Worm (Caenorhabditis elegans) whole organism, late embryonic: ENCODE results near the gene F28E10.1.

Experiments used
- F13H6.1 ChIP-seq: sonication (generic microtip); optimal IDR thresholded peaks from 2 replicates; lab custom pipeline; 2016; ENCODE audit warnings: missing genetic modification characterization, missing compliant biosample characterization
- K09A11.1 ChIP-seq: sonication (generic microtip); optimal IDR thresholded peaks from 2 replicates; lab custom pipeline; 2017; ENCODE audit warnings: antibody characterized with exemption, mild to moderate bottlenecking, missing genetic modification characterization, missing compliant biosample characterization; ENCODE audit not compliant: insufficient read depth
- Y22D7AL.16 ChIP-seq: sonication (generic microtip); optimal IDR thresholded peaks from 2 replicates; lab custom pipeline; 2016; ENCODE audit warnings: missing genetic modification characterization, missing compliant biosample characterization
- ceh-30 ChIP-seq: fragments of 150-350 bp; optimal IDR thresholded peaks from 2 replicates; lab custom pipeline; 2014; ENCODE audit warnings: missing biosample characterization, missing genetic modification characterization
- ceh-45 ChIP-seq: fragments of 200-800 bp; sonication (Bioruptor generic); IDR thresholded peaks from 2 replicates; pipeline ENCODE4 v1.3.6; 2022; ENCODE audit warnings: missing genetic modification reagents, missing genetic modification characterization, missing compliant biosample characterization
- ceh-48 ChIP-seq: sonication (generic microtip); optimal IDR thresholded peaks from 2 replicates; lab custom pipeline; 2016; ENCODE audit warnings: missing genetic modification characterization, inconsistent platforms, missing compliant biosample characterization
- ceh-6 ChIP-seq: fragments of 200-800 bp; sonication (Bioruptor generic); optimal IDR thresholded peaks from 2 replicates; lab custom pipeline; 2018; ENCODE audit warnings: mild to moderate bottlenecking, missing genetic modification characterization, missing compliant biosample characterization
- che-1 ChIP-seq: sonication (generic microtip); optimal IDR thresholded peaks from 2 replicates; lab custom pipeline; 2016; ENCODE audit warnings: mild to moderate bottlenecking, missing genetic modification characterization, missing compliant biosample characterization
- dve-1 ChIP-seq: sonication (generic microtip); optimal IDR thresholded peaks from 2 replicates; lab custom pipeline; 2017; ENCODE audit warnings: antibody characterized with exemption, mild to moderate bottlenecking, missing genetic modification characterization, missing compliant biosample characterization
- elt-2 ChIP-seq: sonication (generic microtip); optimal IDR thresholded peaks from 2 replicates; lab custom pipeline; 2016; ENCODE audit warnings: missing genetic modification reagents, missing genetic modification characterization, missing compliant biosample characterization
- ets-4 ChIP-seq: sonication (generic microtip); optimal IDR thresholded peaks from 2 replicates; lab custom pipeline; 2016; ENCODE audit warnings: missing genetic modification characterization, missing compliant biosample characterization
- fkh-10 ChIP-seq: fragments of 150-350 bp; optimal IDR thresholded peaks from 2 replicates; lab custom pipeline; 2014; ENCODE audit warnings: missing biosample characterization, missing genetic modification reagents, missing genetic modification characterization
- gmeb-2 ChIP-seq: sonication (generic microtip); optimal IDR thresholded peaks from 2 replicates; lab custom pipeline; 2016; ENCODE audit warnings: missing genetic modification characterization, inconsistent platforms, missing compliant biosample characterization
- hlh-13 ChIP-seq: fragments of 200-800 bp; sonication (Bioruptor generic); optimal IDR thresholded peaks from 2 replicates; lab custom pipeline; 2018; ENCODE audit warnings: mild to moderate bottlenecking, missing genetic modification characterization, missing compliant biosample characterization
- hlh-15 ChIP-seq: sonication (generic microtip); optimal IDR thresholded peaks from 2 replicates; lab custom pipeline; 2016; ENCODE audit warnings: missing genetic modification characterization, missing compliant biosample characterization
- hlh-30 ChIP-seq: sonication (generic microtip); optimal IDR thresholded peaks from 2 replicates; lab custom pipeline; 2017; ENCODE audit warnings: antibody characterized with exemption, missing genetic modification characterization, missing compliant biosample characterization; ENCODE audit not compliant: insufficient read depth
- lim-6 ChIP-seq: sonication (generic microtip); optimal IDR thresholded peaks from 2 replicates; lab custom pipeline; 2016; ENCODE audit warnings: missing genetic modification characterization, missing compliant biosample characterization
- lin-11 ChIP-seq: fragments of 200-800 bp; sonication (Bioruptor generic); optimal IDR thresholded peaks from 2 replicates; lab custom pipeline; 2018; ENCODE audit warnings: mild to moderate bottlenecking, missing genetic modification characterization, missing compliant biosample characterization
- nfya-1 ChIP-seq: sonication (generic microtip); optimal IDR thresholded peaks from 2 replicates; lab custom pipeline; 2017; ENCODE audit warnings: missing genetic modification characterization, mild to moderate bottlenecking, missing compliant biosample characterization, antibody characterized with exemption, moderate library complexity
- nhr-232 ChIP-seq: sonication (generic microtip); optimal IDR thresholded peaks from 2 replicates; lab custom pipeline; 2016; ENCODE audit warnings: missing genetic modification characterization, missing compliant biosample characterization
- odd-2 ChIP-seq: sonication (generic microtip); optimal IDR thresholded peaks from 2 replicates; lab custom pipeline; 2017; ENCODE audit warnings: antibody characterized with exemption, mild to moderate bottlenecking, missing genetic modification characterization, missing compliant biosample characterization
- pag-3 ChIP-seq: sonication (generic microtip); optimal IDR thresholded peaks from 2 replicates; lab custom pipeline; 2016; ENCODE audit warnings: missing compliant biosample characterization, missing genetic modification characterization, borderline replicate concordance
- pat-9 ChIP-seq: fragments of 200-800 bp; sonication (Bioruptor generic); optimal IDR thresholded peaks from 2 replicates; lab custom pipeline; 2018; ENCODE audit warnings: mild to moderate bottlenecking, missing genetic modification characterization, moderate library complexity, missing compliant biosample characterization
- pha-2 ChIP-seq: sonication (generic microtip); optimal IDR thresholded peaks from 2 replicates; lab custom pipeline; 2017; ENCODE audit warnings: mild to moderate bottlenecking, missing genetic modification characterization, missing compliant biosample characterization
- pha-4 ChIP-seq: fragments of 150-350 bp; optimal IDR thresholded peaks from 2 replicates; lab custom pipeline; 2018; ENCODE audit warnings: missing biosample characterization, missing genetic modification reagents, missing genetic modification characterization
- pqm-1 ChIP-seq: sonication (generic microtip); optimal IDR thresholded peaks from 2 replicates; lab custom pipeline; 2016; ENCODE audit warnings: missing genetic modification characterization, missing compliant biosample characterization
- pros-1 ChIP-seq: fragments of 150-350 bp; optimal IDR thresholded peaks from 2 replicates; lab custom pipeline; 2014; ENCODE audit warnings: missing biosample characterization, missing genetic modification reagents, missing genetic modification characterization
- ref-2 ChIP-seq: sonication (generic microtip); optimal IDR thresholded peaks from 2 replicates; lab custom pipeline; 2016; ENCODE audit warnings: missing genetic modification characterization, missing compliant biosample characterization
- sdc-2 ChIP-seq: sonication (generic microtip); optimal IDR thresholded peaks from 2 replicates; lab custom pipeline; 2016; ENCODE audit warnings: missing genotype, missing genetic modification characterization, missing compliant biosample characterization
- sox-4 ChIP-seq: sonication (generic microtip); optimal IDR thresholded peaks from 2 replicates; lab custom pipeline; 2017; ENCODE audit warnings: mild to moderate bottlenecking, missing genetic modification characterization, inconsistent platforms, missing compliant biosample characterization
- tbx-2 ChIP-seq: sonication (generic microtip); optimal IDR thresholded peaks from 2 replicates; lab custom pipeline; 2016; ENCODE audit warnings: missing genetic modification characterization, missing compliant biosample characterization
- tbx-7 ChIP-seq: sonication (generic microtip); optimal IDR thresholded peaks from 2 replicates; lab custom pipeline; 2016; ENCODE audit warnings: missing genotype, missing genetic modification characterization, missing compliant biosample characterization
- unc-3 ChIP-seq, 2 experiments: fragments of 200-800 bp in 1 of 2; sonication (Bioruptor generic) in 1 of 2; sonication (generic microtip) in 1 of 2; conservative IDR thresholded peaks in 1 of 2; optimal IDR thresholded peaks in 1 of 2; 2 replicates each; pipeline versions ENCODE4 v1.3.6 to Lab custom; 2016 to 2022; ENCODE audit warnings: missing compliant biosample characterization in 2 of 2, missing genetic modification characterization in 2 of 2, missing genetic modification reagents in 1 of 2
- unc-86 ChIP-seq: sonication (generic microtip); optimal IDR thresholded peaks from 2 replicates; lab custom pipeline; 2016; ENCODE audit warnings: missing genetic modification characterization, missing compliant biosample characterization
- zip-5 ChIP-seq: sonication (generic microtip); optimal IDR thresholded peaks from 2 replicates; lab custom pipeline; 2016; ENCODE audit warnings: missing genetic modification characterization, missing compliant biosample characterization
- ztf-16 ChIP-seq: sonication (generic microtip); optimal IDR thresholded peaks from 2 replicates; lab custom pipeline; 2017; ENCODE audit warnings: missing genetic modification characterization, missing compliant biosample characterization

Gene F28E10.1

DNA sequence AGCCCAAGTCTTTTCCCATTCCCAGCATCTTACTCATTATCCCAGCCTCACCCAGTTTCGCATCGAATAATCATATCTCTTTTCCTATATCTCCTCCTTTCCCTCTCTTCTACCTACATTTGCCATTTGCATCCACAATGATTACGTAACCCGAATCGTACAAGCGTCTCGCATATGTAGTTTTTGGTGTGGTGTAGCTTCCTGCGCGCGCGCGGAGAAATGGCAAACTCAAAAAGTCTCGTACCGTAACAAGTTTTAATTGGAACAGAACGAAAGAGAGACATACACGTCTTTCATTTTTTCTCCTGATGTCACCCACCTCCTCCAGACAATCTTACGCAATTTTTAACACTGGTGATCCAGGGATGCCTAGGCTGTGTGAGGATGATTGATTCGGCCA lies 42.6 kb upstream of the F28E10.1 start:
- no peak for TF ChIP-seq lin-11
- no peak for TF ChIP-seq pros-1 (tag; lab: Kevin White, UChicago)
- TF ChIP-seq Y22D7AL.16 (tag; lab: Kevin White, UChicago): no peak
- no peak for TF ChIP-seq K09A11.1 (tag; lab: Kevin White, UChicago)
- TF ChIP-seq ceh-6 (GFP tag; lab: Kevin White, UChicago): no peak
- TF ChIP-seq pag-3 (tag; lab: Kevin White, UChicago): no peak
- TF ChIP-seq ceh-45 (GFP tag; lab: Robert Waterston, UW): no peak
- no peak for TF ChIP-seq ceh-48
- TF ChIP-seq unc-3 (GFP tag; conservative IDR thresholded peaks at IDR 0.05; lab: Robert Waterston, UW): no peak
- no peak for TF ChIP-seq unc-3 (tag; optimal IDR thresholded peaks at IDR 0.05; lab: Kevin White, UChicago)
- no peak for TF ChIP-seq pat-9 (tag; lab: Kevin White, UChicago)
- no peak for TF ChIP-seq lim-6 (tag; lab: Kevin White, UChicago)
- no peak for TF ChIP-seq gmeb-2 (tag; lab: Kevin White, UChicago)
- TF ChIP-seq hlh-13 (GFP tag; lab: Kevin White, UChicago): no peak
- TF ChIP-seq sox-4 (tag; lab: Kevin White, UChicago): no peak
- TF ChIP-seq ztf-16 (tag; lab: Kevin White, UChicago): no peak
- TF ChIP-seq ets-4: no peak
- no peak for TF ChIP-seq sdc-2 (tag; lab: Kevin White, UChicago)
- TF ChIP-seq tbx-7 (tag; lab: Kevin White, UChicago): no peak
- TF ChIP-seq F13H6.1: no peak
- TF ChIP-seq, all 69 proteins: peak for 0

DNA sequence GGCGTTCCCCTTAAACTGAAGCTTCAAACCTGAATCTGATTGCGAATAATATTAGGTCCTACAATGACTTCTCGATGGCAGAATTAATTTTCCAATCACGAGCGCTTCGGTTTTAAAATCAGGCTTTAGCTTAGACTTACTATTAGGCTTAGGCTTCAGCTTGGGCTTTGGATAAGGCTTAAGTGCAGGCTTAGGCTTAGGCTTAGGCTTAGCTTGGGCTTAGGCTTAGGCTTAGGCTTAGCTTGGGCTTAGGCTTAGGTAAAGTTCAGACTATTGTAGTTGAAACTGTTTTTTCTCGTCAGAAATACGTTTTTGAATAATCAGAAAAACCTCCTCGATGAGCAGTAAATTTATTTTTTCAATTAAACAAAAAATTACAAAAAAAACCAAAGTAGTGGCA lies 41.9 kb upstream of the F28E10.1 start:
- TF ChIP-seq ref-2: no peak
- TF ChIP-seq dve-1 (tag; lab: Kevin White, UChicago): peak; percentile 54

DNA sequence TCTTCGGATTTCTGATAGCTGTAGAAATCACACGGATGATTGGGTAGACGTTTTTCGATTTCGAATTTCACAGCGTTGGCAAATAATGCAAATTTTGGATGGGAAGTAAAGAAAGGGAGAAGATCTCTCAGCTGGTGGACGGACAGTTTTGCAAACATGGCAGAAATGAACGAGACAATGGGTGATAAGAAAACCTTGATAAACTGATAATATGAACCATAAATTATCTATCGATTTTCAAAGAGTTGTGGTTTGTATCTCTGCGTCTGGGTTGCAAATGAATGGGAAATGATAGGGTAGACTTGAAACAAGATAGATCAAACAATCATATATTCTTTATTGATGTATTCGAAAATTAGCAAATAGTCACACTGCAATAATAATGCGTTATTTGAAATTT lies 38.5 kb upstream of the F28E10.1 start, which contains the start of gene ZK185.3:
Gene ZK185.3, minus strand, starts transcription at position 263 of the 400 bp plus-strand sequence.
- TF ChIP-seq elt-2 (tag; lab: Kevin White, UChicago): peak; percentile 94
- TF ChIP-seq tbx-7 (tag; lab: Kevin White, UChicago): no peak

DNA sequence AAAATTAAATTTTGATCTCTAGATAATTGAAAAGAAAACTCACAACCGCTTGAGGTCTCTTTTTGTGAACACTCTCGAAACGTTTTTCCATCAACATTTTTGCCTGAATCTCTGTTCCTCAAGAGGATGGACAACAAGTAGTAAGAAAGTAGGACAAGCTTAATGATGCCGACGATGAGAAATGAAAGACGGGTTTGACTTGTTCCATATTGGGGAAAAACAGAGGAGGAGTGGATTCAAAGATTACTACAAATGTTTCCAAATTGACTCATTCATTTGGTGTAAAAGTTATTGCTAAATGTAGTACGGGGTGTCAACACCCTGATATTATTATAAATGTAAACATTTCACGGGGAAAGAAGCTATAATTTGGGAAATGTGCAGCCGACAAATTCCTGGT lies 35.6 kb upstream of the F28E10.1 start, which contains the start of gene ZK185.4:
Gene ZK185.4, minus strand, starts transcription at position 101 of the 400 bp plus-strand sequence.
- TF ChIP-seq hlh-15 (no peak), ceh-30 (tag; lab: Kevin White, UChicago) (no peak), pha-2 (no peak), che-1 (tag; lab: Kevin White, UChicago) (no peak), hlh-30 (no peak), nfya-1 (tag; lab: Kevin White, UChicago) (no peak), unc-86 (tag; lab: Kevin White, UChicago) (no peak), hlh-13 (GFP tag; lab: Kevin White, UChicago) (no peak), pqm-1 (tag; lab: Kevin White, UChicago) (no peak), odd-2 (tag; lab: Kevin White, UChicago) (no peak), tbx-2 (tag; lab: Kevin White, UChicago) (no peak), pha-4 (tag; lab: Kevin White, UChicago) (no peak)

DNA sequence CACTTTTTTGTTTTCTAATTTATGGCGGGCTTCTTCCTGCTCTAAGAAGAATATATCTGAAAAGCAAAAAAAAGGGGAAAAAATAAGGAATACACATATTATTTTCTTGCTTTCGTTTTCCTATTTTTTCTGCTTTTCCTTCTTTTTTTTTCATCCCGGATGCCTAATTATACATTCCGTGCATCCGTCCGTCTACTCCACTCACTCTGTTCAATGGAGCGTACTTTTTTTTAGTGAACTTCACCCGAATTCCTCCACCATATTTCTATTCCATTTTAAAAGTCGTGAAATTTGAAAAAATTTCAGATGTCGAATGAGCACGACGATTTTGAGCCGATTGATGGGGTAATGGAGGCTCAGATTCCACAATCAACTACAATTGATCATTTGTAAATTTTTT lies 32.4 kb upstream of the F28E10.1 start, which contains the start of gene ZK185.2:
Gene ZK185.2, plus strand, starts transcription at position 301 of the 400 bp plus-strand sequence.
- no peak for TF ChIP-seq nhr-232
- no peak for TF ChIP-seq zip-5
- no peak for TF ChIP-seq fkh-10 (GFP tag; lab: Kevin White, UChicago)
- TF ChIP-seq, all 69 proteins: peak for 0
